Worm (Caenorhabditis elegans): Measurements from ENCODE around the gene C31B8.16.

The C31B8.16 gene

ce11 chrV:2979978-2980377 is 50.1 kb downstream of the C31B8.16 start, which contains the start of gene srw-118:
Gene srw-118, minus strand, starts transcription at chrV:2980078.
- TF ChIP-seq ama-1 (optimal IDR thresholded peaks at IDR 0.05) (no peak), isw-1 (GFP tag; IDR thresholded peaks at IDR 0.05) (no peak), snu-23 (GFP tag; optimal IDR thresholded peaks at IDR 0.05) (no peak), nhr-71 (tag; optimal IDR thresholded peaks at IDR 0.05) (no peak), mdl-1 (tag; optimal IDR thresholded peaks at IDR 0.05) (no peak)
